Worm (Caenorhabditis elegans) whole organism, L2 larva: ENCODE results near the gene bca-1.

Experiments used
- C34F6.9 ChIP-seq: fragments of 150-350 bp; optimal IDR thresholded peaks from 2 replicates; lab custom pipeline; 2014; ENCODE audit warnings: missing biosample characterization, missing genetic modification characterization
- F13H6.1 ChIP-seq: sonication (generic microtip); optimal IDR thresholded peaks from 2 replicates; lab custom pipeline; 2016; ENCODE audit warnings: missing genetic modification characterization, missing compliant biosample characterization
- R02D3.7 ChIP-seq: fragments of 150-350 bp; optimal IDR thresholded peaks from 2 replicates; lab custom pipeline; 2014; ENCODE audit warnings: missing biosample characterization, missing genetic modification characterization
- Y55F3AM.14 ChIP-seq: fragments of 200-800 bp; sonication (Bioruptor generic); optimal IDR thresholded peaks from 2 replicates; lab custom pipeline; 2018; ENCODE audit warnings: mild to moderate bottlenecking, missing genetic modification characterization, missing compliant biosample characterization
- ZK546.5 ChIP-seq: sonication (generic microtip); optimal IDR thresholded peaks from 2 replicates; lab custom pipeline; 2017; ENCODE audit warnings: missing biosample characterization, missing genetic modification characterization
- alr-1 ChIP-seq: fragments of 150-350 bp; optimal IDR thresholded peaks from 2 replicates; lab custom pipeline; 2014; ENCODE audit warnings: missing biosample characterization, missing genetic modification characterization
- aly-2 ChIP-seq: fragments of 150-350 bp; optimal IDR thresholded peaks from 2 replicates; lab custom pipeline; 2014; ENCODE audit warnings: missing biosample characterization, missing genetic modification characterization
- ama-1 ChIP-seq: fragments of 150-350 bp; optimal IDR thresholded peaks from 2 replicates; lab custom pipeline; 2018; ENCODE audit warnings: inconsistent platforms
- blmp-1 ChIP-seq: sonication (generic microtip); optimal IDR thresholded peaks from 2 replicates; lab custom pipeline; 2017; ENCODE audit warnings: missing genetic modification characterization, mild to moderate bottlenecking, missing compliant biosample characterization, antibody characterized with exemption, moderate library complexity; ENCODE audit not compliant: insufficient read depth
- ceh-16 ChIP-seq: fragments of 150-350 bp; optimal IDR thresholded peaks from 2 replicates; lab custom pipeline; 2014; ENCODE audit warnings: missing biosample characterization, missing genetic modification characterization
- ceh-82 ChIP-seq: fragments of 150-350 bp; optimal IDR thresholded peaks from 2 replicates; lab custom pipeline; 2014; ENCODE audit warnings: missing biosample characterization, missing genetic modification characterization
- crh-2 ChIP-seq: sonication (generic microtip); optimal IDR thresholded peaks from 2 replicates; lab custom pipeline; 2017; ENCODE audit warnings: missing biosample characterization, missing genetic modification characterization
- dmd-4 ChIP-seq: sonication (generic microtip); optimal IDR thresholded peaks from 2 replicates; lab custom pipeline; 2017; ENCODE audit warnings: missing biosample characterization, missing genetic modification characterization
- egl-27 ChIP-seq: sonication (generic microtip); optimal IDR thresholded peaks from 3 replicates; lab custom pipeline; 2017; ENCODE audit warnings: missing biosample characterization, missing genetic modification reagents, missing genetic modification characterization
- elt-1 ChIP-seq: fragments of 150-350 bp; optimal IDR thresholded peaks from 2 replicates; lab custom pipeline; 2014; ENCODE audit warnings: missing biosample characterization, missing genetic modification characterization
- elt-3 ChIP-seq: sonication (generic microtip); optimal IDR thresholded peaks from 2 replicates; lab custom pipeline; 2017; ENCODE audit warnings: missing biosample characterization, missing genetic modification characterization
- fos-1 ChIP-seq: fragments of 150-350 bp; optimal IDR thresholded peaks from 2 replicates; lab custom pipeline; 2014; ENCODE audit warnings: missing biosample characterization, missing genetic modification characterization
- gmeb-1 ChIP-seq: fragments of 150-350 bp; optimal IDR thresholded peaks from 2 replicates; lab custom pipeline; 2014; ENCODE audit warnings: missing biosample characterization, missing genetic modification characterization
- lin-11 ChIP-seq: fragments of 150-350 bp; sonication (generic microtip); optimal IDR thresholded peaks from 2 replicates; lab custom pipeline; 2014; ENCODE audit warnings: missing biosample characterization, missing genetic modification characterization, inconsistent platforms, mixed read lengths
- lin-13 ChIP-seq: fragments of 150-350 bp; optimal IDR thresholded peaks from 2 replicates; lab custom pipeline; 2014; ENCODE audit warnings: missing biosample characterization, missing genetic modification reagents, missing genetic modification characterization
- lin-39 ChIP-seq: fragments of 150-350 bp; optimal IDR thresholded peaks from 2 replicates; lab custom pipeline; 2014; ENCODE audit warnings: missing biosample characterization, missing genetic modification reagents, missing genetic modification characterization
- lsy-2 ChIP-seq, 2 experiments: fragments of 150-350 bp in 1 of 2; sonication (generic microtip) in 1 of 2; optimal IDR thresholded peaks; 2 replicates each; lab custom pipeline; 2014 to 2017; ENCODE audit warnings: missing biosample characterization in 2 of 2, missing genetic modification characterization in 2 of 2
- mab-5 ChIP-seq: fragments of 150-350 bp; optimal IDR thresholded peaks from 2 replicates; lab custom pipeline; 2014; ENCODE audit warnings: missing biosample characterization, missing genetic modification characterization
- mbf-1 ChIP-seq: sonication (generic microtip); optimal IDR thresholded peaks from 2 replicates; lab custom pipeline; 2017; ENCODE audit warnings: missing biosample characterization, missing genetic modification characterization
- mdl-1 ChIP-seq, 2 experiments: fragments of 150-350 bp in 1 of 2; sonication (generic microtip) in 1 of 2; optimal IDR thresholded peaks; 2 replicates each; lab custom pipeline; 2017; ENCODE audit warnings: missing biosample characterization in 2 of 2, missing genetic modification characterization in 2 of 2
- nhr-10 ChIP-seq: sonication (generic microtip); optimal IDR thresholded peaks from 2 replicates; lab custom pipeline; 2017; ENCODE audit warnings: missing biosample characterization, missing genetic modification characterization
- nhr-11 ChIP-seq: fragments of 150-350 bp; optimal IDR thresholded peaks from 2 replicates; lab custom pipeline; 2014; ENCODE audit warnings: missing biosample characterization, missing genetic modification characterization
- nhr-12 ChIP-seq: fragments of 150-350 bp; optimal IDR thresholded peaks from 2 replicates; lab custom pipeline; 2014; ENCODE audit warnings: missing biosample characterization, missing genetic modification characterization
- nhr-129 ChIP-seq: fragments of 150-350 bp; optimal IDR thresholded peaks from 2 replicates; lab custom pipeline; 2014; ENCODE audit warnings: missing biosample characterization, missing genetic modification characterization
- nhr-21 ChIP-seq: fragments of 150-350 bp; optimal IDR thresholded peaks from 2 replicates; lab custom pipeline; 2014; ENCODE audit warnings: missing biosample characterization, missing genetic modification characterization
- nhr-23 ChIP-seq: fragments of 150-350 bp; optimal IDR thresholded peaks from 2 replicates; lab custom pipeline; 2014; ENCODE audit warnings: missing biosample characterization, missing genetic modification reagents, missing genetic modification characterization
- nhr-237 ChIP-seq: fragments of 150-350 bp; optimal IDR thresholded peaks from 2 replicates; lab custom pipeline; 2014; ENCODE audit warnings: missing biosample characterization, missing genetic modification characterization
- nhr-25 ChIP-seq: fragments of 150-350 bp; sonication (generic microtip); optimal IDR thresholded peaks from 3 replicates; lab custom pipeline; 2014; ENCODE audit warnings: missing biosample characterization, missing genetic modification characterization
- nhr-6 ChIP-seq: fragments of 150-350 bp; optimal IDR thresholded peaks from 2 replicates; lab custom pipeline; 2014; ENCODE audit warnings: missing biosample characterization, missing genetic modification characterization
- nhr-77 ChIP-seq: fragments of 150-350 bp; optimal IDR thresholded peaks from 2 replicates; lab custom pipeline; 2014; ENCODE audit warnings: missing biosample characterization, missing genetic modification characterization
- peb-1 ChIP-seq: fragments of 150-350 bp; optimal IDR thresholded peaks from 2 replicates; lab custom pipeline; 2014; ENCODE audit warnings: missing biosample characterization, missing genetic modification characterization
- sem-4 ChIP-seq: fragments of 150-350 bp; optimal IDR thresholded peaks from 2 replicates; lab custom pipeline; 2014; ENCODE audit warnings: missing biosample characterization, missing genetic modification reagents, missing genetic modification characterization
- skn-1 ChIP-seq: sonication (generic microtip); optimal IDR thresholded peaks from 2 replicates; lab custom pipeline; 2017; ENCODE audit warnings: missing biosample characterization, missing genetic modification characterization
- sma-3 ChIP-seq: sonication (generic microtip); optimal IDR thresholded peaks from 2 replicates; lab custom pipeline; 2016; ENCODE audit warnings: missing genetic modification reagents, missing genetic modification characterization, missing compliant biosample characterization
- sma-9 ChIP-seq, 2 experiments: fragments of 150-350 bp in 1 of 2; sonication (generic microtip) in 1 of 2; optimal IDR thresholded peaks; 2 replicates each; lab custom pipeline; 2014 to 2016; ENCODE audit warnings: missing genetic modification characterization in 2 of 2, mild to moderate bottlenecking in 1 of 2, missing biosample characterization in 1 of 2, missing compliant biosample characterization in 1 of 2, missing genetic modification reagents in 1 of 2, moderate library complexity in 1 of 2
- snpc-4 ChIP-seq: fragments of 150-350 bp; optimal IDR thresholded peaks from 2 replicates; lab custom pipeline; 2014; ENCODE audit warnings: missing biosample characterization, missing genetic modification characterization
- unc-39 ChIP-seq: fragments of 150-350 bp; optimal IDR thresholded peaks from 2 replicates; lab custom pipeline; 2014; ENCODE audit warnings: missing biosample characterization, missing genetic modification characterization
- unc-55 ChIP-seq: fragments of 150-350 bp; sonication (generic microtip); optimal IDR thresholded peaks from 3 replicates; lab custom pipeline; 2014; ENCODE audit warnings: missing biosample characterization, missing genetic modification reagents, missing genetic modification characterization
- unc-62 ChIP-seq: fragments of 150-350 bp; optimal IDR thresholded peaks from 2 replicates; lab custom pipeline; 2014; ENCODE audit warnings: missing biosample characterization, missing genetic modification reagents, missing genetic modification characterization
- zag-1 ChIP-seq: fragments of 150-350 bp; optimal IDR thresholded peaks from 2 replicates; lab custom pipeline; 2014; ENCODE audit warnings: missing biosample characterization, missing genetic modification characterization
- ztf-1 ChIP-seq: fragments of 200-800 bp; sonication (Bioruptor generic); conservative IDR thresholded peaks from 2 replicates; pipeline ENCODE4 v1.3.6; 2022; ENCODE audit warnings: missing genetic modification characterization, missing compliant biosample characterization
- ztf-11 ChIP-seq: sonication (generic microtip); optimal IDR thresholded peaks from 2 replicates; lab custom pipeline; 2017; ENCODE audit warnings: missing biosample characterization, missing genetic modification characterization
- ztf-4 ChIP-seq: fragments of 150-350 bp; optimal IDR thresholded peaks from 2 replicates; lab custom pipeline; 2014; ENCODE audit warnings: missing biosample characterization, missing genetic modification characterization

bca-1 gene

DNA sequence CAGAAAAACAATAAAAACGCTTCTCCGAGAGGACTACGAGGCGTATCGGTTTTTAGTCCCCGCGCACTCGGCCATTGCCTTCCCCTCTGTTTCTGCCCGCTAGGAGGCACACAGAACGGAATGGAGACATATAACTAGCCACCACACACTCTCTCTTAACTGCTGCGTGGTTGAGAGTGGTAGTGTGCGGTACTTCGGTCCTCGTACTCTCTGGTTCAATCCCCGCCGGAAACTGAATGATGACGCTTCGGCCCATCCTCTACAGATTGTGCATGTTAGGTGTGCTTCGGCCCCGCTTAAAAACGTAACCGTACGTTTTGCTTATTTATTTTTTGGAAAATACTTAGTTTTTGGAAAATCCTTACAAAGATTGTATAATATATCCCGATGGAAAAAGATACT, 3.1 kb upstream of the bca-1 start, which contains the start of gene T13C5.6:
Gene T13C5.6 (minus strand): TSS at position 1 of the 402 bp plus-strand sequence.
- TF ChIP-seq nhr-23 (tag; lab: Kevin White, UChicago) (no peak), egl-27 (tag; lab: Kevin White, UChicago) (peak; percentile 90), nhr-11 (tag; lab: Kevin White, UChicago) (peak; percentile 30), lin-13 (GFP tag; lab: Kevin White, UChicago) (peak; percentile 89), ztf-11 (peak; percentile 10), snpc-4 (tag; lab: Kevin White, UChicago) (peak; percentile 10), sem-4 (tag; lab: Kevin White, UChicago) (peak; percentile 90), zag-1 (peak; percentile 75), mab-5 (peak; percentile 63), aly-2 (tag; lab: Kevin White, UChicago) (no peak), crh-2 (tag; lab: Kevin White, UChicago) (peak; percentile 91), nhr-6 (tag; lab: Kevin White, UChicago) (peak; percentile 69), elt-1 (tag; lab: Kevin White, UChicago) (no peak), nhr-129 (peak; percentile 95), lsy-2 (tag; optimal IDR thresholded peaks at IDR 0.05; lab: Kevin White, UChicago) (peak; percentile 68 to 85), unc-62 (GFP tag; lab: Kevin White, UChicago) (peak; percentile 25), unc-55 (peak; percentile 91), fos-1 (peak; percentile 90), lin-11 (tag; lab: Kevin White, UChicago) (peak; percentile 95), nhr-12 (no peak), mdl-1 (tag; optimal IDR thresholded peaks at IDR 0.05; lab: Kevin White, UChicago) (peak; percentile 32 to 60), lin-39 (tag; lab: Kevin White, UChicago) (no peak), mbf-1 (tag; lab: Kevin White, UChicago) (no peak), nhr-77 (no peak), ztf-4 (peak; percentile 72), C34F6.9 (tag; lab: Kevin White, UChicago) (peak; percentile 84), sma-3 (peak; percentile 93), F13H6.1 (peak; percentile 87), nhr-10 (tag; lab: Kevin White, UChicago) (peak; percentile 59), elt-3 (no peak), ceh-82 (tag; lab: Kevin White, UChicago) (no peak), nhr-25 (tag; lab: Kevin White, UChicago) (peak; percentile 75), R02D3.7 (tag; lab: Kevin White, UChicago) (no peak), Y55F3AM.14 (GFP tag; lab: Kevin White, UChicago) (peak; percentile 93), alr-1 (no peak), gmeb-1 (tag; lab: Kevin White, UChicago) (peak; percentile 66), sma-9 (GFP tag; optimal IDR thresholded peaks at IDR 0.05; lab: Kevin White, UChicago) (peak; percentile 89), sma-9 (tag; optimal IDR thresholded peaks at IDR 0.05; lab: Kevin White, UChicago) (no peak), dmd-4 (tag; lab: Kevin White, UChicago) (no peak), ztf-1 (GFP tag; lab: Robert Waterston, UW) (no peak), nhr-237 (tag; lab: Kevin White, UChicago) (no peak), blmp-1 (tag; lab: Kevin White, UChicago) (no peak), ama-1 (lab: Kevin White, UChicago) (no peak), ZK546.5 (tag; lab: Kevin White, UChicago) (no peak), peb-1 (tag; lab: Kevin White, UChicago) (no peak), ceh-16 (tag; lab: Kevin White, UChicago) (peak; percentile 53), nhr-21 (peak; percentile 91), unc-39 (no peak), skn-1 (tag; lab: Kevin White, UChicago) (peak; percentile 70)
- TF ChIP-seq, all 48 proteins: peak for 29
